Worm (Caenorhabditis elegans) whole organism, L1 larva: ENCODE results near the gene evl-14.

Experiments used
- F16B12.6 ChIP-seq: fragments of 150-350 bp; optimal IDR thresholded peaks from 2 replicates; lab custom pipeline; 2014; ENCODE audit warnings: missing biosample characterization, missing genetic modification characterization
- Y116A8C.19 ChIP-seq: sonication (generic microtip); optimal IDR thresholded peaks from 2 replicates; lab custom pipeline; 2016; ENCODE audit warnings: missing compliant biosample characterization, missing genetic modification characterization, borderline replicate concordance
- alr-1 ChIP-seq: fragments of 200-800 bp; sonication (Bioruptor generic); optimal IDR thresholded peaks from 2 replicates; lab custom pipeline; 2018; ENCODE audit warnings: borderline replicate concordance, mild to moderate bottlenecking, missing genetic modification characterization, missing compliant biosample characterization
- aly-2 ChIP-seq: fragments of 150-350 bp; optimal IDR thresholded peaks from 2 replicates; lab custom pipeline; 2014; ENCODE audit warnings: missing biosample characterization, missing genetic modification characterization
- ama-1 ChIP-seq: fragments of 150-350 bp; optimal IDR thresholded peaks from 2 replicates; lab custom pipeline; 2014
- ceh-82 ChIP-seq, 3 experiments: fragments of 150-350 bp in 1 of 3; sonication (generic microtip) in 2 of 3; optimal IDR thresholded peaks; 2 replicates each; lab custom pipeline; 2014 to 2017; ENCODE audit warnings: missing biosample characterization in 3 of 3, missing genetic modification characterization in 3 of 3
- dsc-1 ChIP-seq: sonication (generic microtip); optimal IDR thresholded peaks from 2 replicates; lab custom pipeline; 2016; ENCODE audit warnings: mild to moderate bottlenecking, missing genetic modification characterization, missing compliant biosample characterization
- efl-1 ChIP-seq, 4 experiments: fragments of 150-350 bp; optimal IDR thresholded peaks in 3 of 4; peaks in 1 of 4; 1 replicate in 1 of 4; 2 replicates in 3 of 4; lab custom pipeline; 2014; ENCODE audit warnings: missing biosample characterization in 2 of 4, missing genetic modification characterization in 2 of 4, missing genetic modification reagents in 2 of 4
- egl-13 ChIP-seq: sonication (generic microtip); optimal IDR thresholded peaks from 2 replicates; lab custom pipeline; 2016; ENCODE audit warnings: missing genotype, missing genetic modification reagents, missing genetic modification characterization, missing compliant biosample characterization
- egl-27 ChIP-seq, 2 experiments: fragments of 150-350 bp in 1 of 2; sonication (generic microtip); optimal IDR thresholded peaks; 3 replicates each; lab custom pipeline; 2017 to 2018; ENCODE audit warnings: missing biosample characterization in 2 of 2, missing genetic modification characterization in 2 of 2, missing genetic modification reagents in 2 of 2
- fkh-8 ChIP-seq: sonication (generic microtip); optimal IDR thresholded peaks from 2 replicates; lab custom pipeline; 2016; ENCODE audit warnings: mild to moderate bottlenecking, missing genetic modification characterization, missing compliant biosample characterization
- grh-1 ChIP-seq: fragments of 200-800 bp; sonication (Bioruptor generic); IDR thresholded peaks from 2 replicates; pipeline ENCODE4 v1.3.6; 2022; ENCODE audit warnings: missing genetic modification reagents, missing genetic modification characterization, missing compliant biosample characterization
- hlh-17 ChIP-seq: fragments of 200-800 bp; sonication (Bioruptor generic); optimal IDR thresholded peaks from 2 replicates; lab custom pipeline; 2018; ENCODE audit warnings: missing genetic modification characterization, mild to moderate bottlenecking, missing compliant biosample characterization, moderate library complexity, borderline replicate concordance
- jun-1 ChIP-seq: fragments of 150-350 bp; optimal IDR thresholded peaks from 2 replicates; lab custom pipeline; 2014; ENCODE audit warnings: missing biosample characterization, missing genetic modification reagents, missing genetic modification characterization
- lin-13 ChIP-seq: fragments of 150-350 bp; optimal IDR thresholded peaks from 2 replicates; lab custom pipeline; 2014; ENCODE audit warnings: missing biosample characterization, missing genetic modification reagents, missing genetic modification characterization
- lin-14 ChIP-seq: fragments of 200-800 bp; sonication (Bioruptor generic); optimal IDR thresholded peaks from 2 replicates; lab custom pipeline; 2018; ENCODE audit warnings: mild to moderate bottlenecking, missing genetic modification characterization, moderate library complexity, missing compliant biosample characterization
- lin-35 ChIP-seq, 2 experiments: fragments of 150-350 bp; optimal IDR thresholded peaks; 2 replicates each; lab custom pipeline; 2014; ENCODE audit warnings: missing biosample characterization in 2 of 2, missing genetic modification characterization in 2 of 2, missing genetic modification reagents in 2 of 2
- lin-39 ChIP-seq: fragments of 150-350 bp; optimal IDR thresholded peaks from 2 replicates; lab custom pipeline; 2014; ENCODE audit warnings: missing biosample characterization, missing genetic modification reagents, missing genetic modification characterization
- lir-3 ChIP-seq: sonication (generic microtip); optimal IDR thresholded peaks from 2 replicates; lab custom pipeline; 2016; ENCODE audit warnings: mild to moderate bottlenecking, missing genetic modification characterization, moderate library complexity, missing compliant biosample characterization; ENCODE audit not compliant: poor library complexity
- lsy-2 ChIP-seq, 2 experiments: fragments of 150-350 bp; optimal IDR thresholded peaks; 2 replicates each; lab custom pipeline; 2014; ENCODE audit warnings: missing biosample characterization in 2 of 2, missing genetic modification characterization in 2 of 2
- mdl-1 ChIP-seq, 2 experiments: fragments of 150-350 bp; optimal IDR thresholded peaks; 2 replicates each; lab custom pipeline; 2014 to 2017; ENCODE audit warnings: missing biosample characterization in 2 of 2, missing genetic modification characterization in 2 of 2, inconsistent platforms in 1 of 2
- mep-1 ChIP-seq: fragments of 150-350 bp; optimal IDR thresholded peaks from 2 replicates; lab custom pipeline; 2014; ENCODE audit warnings: missing biosample characterization, missing genetic modification characterization
- nhr-11 ChIP-seq: fragments of 150-350 bp; optimal IDR thresholded peaks from 2 replicates; lab custom pipeline; 2014; ENCODE audit warnings: missing biosample characterization, missing genetic modification characterization
- nhr-19 ChIP-seq: fragments of 200-800 bp; sonication (Bioruptor generic); conservative IDR thresholded peaks from 2 replicates; pipeline ENCODE4 v1.3.6; 2022; ENCODE audit warnings: missing genetic modification characterization, missing compliant biosample characterization
- nhr-20 ChIP-seq: sonication (generic microtip); optimal IDR thresholded peaks from 2 replicates; lab custom pipeline; 2016; ENCODE audit warnings: mild to moderate bottlenecking, missing genetic modification characterization, missing compliant biosample characterization
- nhr-28 ChIP-seq: fragments of 150-350 bp; optimal IDR thresholded peaks from 2 replicates; lab custom pipeline; 2014; ENCODE audit warnings: missing biosample characterization, missing genetic modification characterization
- nhr-71 ChIP-seq: sonication (generic microtip); optimal IDR thresholded peaks from 2 replicates; lab custom pipeline; 2016; ENCODE audit warnings: mild to moderate bottlenecking, missing genetic modification characterization, moderate library complexity, missing compliant biosample characterization
- nhr-76 ChIP-seq: sonication (generic microtip); optimal IDR thresholded peaks from 2 replicates; lab custom pipeline; 2017; ENCODE audit warnings: missing biosample characterization, missing genetic modification characterization
- nhr-77 ChIP-seq: fragments of 150-350 bp; optimal IDR thresholded peaks from 2 replicates; lab custom pipeline; 2014; ENCODE audit warnings: missing biosample characterization, missing genetic modification characterization
- nhr-84 ChIP-seq: sonication (generic microtip); optimal IDR thresholded peaks from 2 replicates; lab custom pipeline; 2017; ENCODE audit warnings: missing biosample characterization, missing genetic modification characterization
- nhr-85 ChIP-seq: sonication (generic microtip); peaks from one replicate; lab custom pipeline; 2016; ENCODE audit warnings: missing genetic modification characterization, inconsistent platforms, missing compliant biosample characterization
- nhr-90 ChIP-seq: sonication (generic microtip); optimal IDR thresholded peaks from 2 replicates; lab custom pipeline; 2016; ENCODE audit warnings: mild to moderate bottlenecking, missing genetic modification characterization, missing compliant biosample characterization; ENCODE audit not compliant: poor library complexity
- pag-3 ChIP-seq: sonication (generic microtip); optimal IDR thresholded peaks from 2 replicates; lab custom pipeline; 2017; ENCODE audit warnings: missing genetic modification characterization, mild to moderate bottlenecking, missing compliant biosample characterization, antibody characterized with exemption, borderline replicate concordance; ENCODE audit not compliant: insufficient read depth
- pqm-1 ChIP-seq: sonication (generic microtip); optimal IDR thresholded peaks from 3 replicates; lab custom pipeline; 2017; ENCODE audit warnings: missing biosample characterization, missing genetic modification characterization
- rnt-1 ChIP-seq: sonication (generic microtip); optimal IDR thresholded peaks from 2 replicates; lab custom pipeline; 2016; ENCODE audit warnings: mild to moderate bottlenecking, missing genetic modification characterization, moderate library complexity, missing compliant biosample characterization
- skn-1 ChIP-seq: fragments of 150-350 bp; optimal IDR thresholded peaks from 2 replicates; lab custom pipeline; 2014; ENCODE audit warnings: missing biosample characterization, missing genetic modification characterization
- snu-23 ChIP-seq: sonication (generic microtip); optimal IDR thresholded peaks from 2 replicates; lab custom pipeline; 2016; ENCODE audit warnings: missing genetic modification characterization, missing compliant biosample characterization
- sptf-1 ChIP-seq: fragments of 150-350 bp; optimal IDR thresholded peaks from 2 replicates; lab custom pipeline; 2014; ENCODE audit warnings: missing biosample characterization, missing genetic modification characterization
- sup-37 ChIP-seq: fragments of 200-800 bp; sonication (Bioruptor generic); optimal IDR thresholded peaks from 2 replicates; lab custom pipeline; 2018; ENCODE audit warnings: mild to moderate bottlenecking, missing genetic modification characterization, missing compliant biosample characterization
- swsn-7 ChIP-seq: sonication (generic microtip); optimal IDR thresholded peaks from 2 replicates; lab custom pipeline; 2016; ENCODE audit warnings: missing genetic modification characterization, missing compliant biosample characterization
- unc-130 ChIP-seq: fragments of 150-350 bp; optimal IDR thresholded peaks from 2 replicates; lab custom pipeline; 2017; ENCODE audit warnings: missing biosample characterization, missing genetic modification characterization, inconsistent platforms
- unc-30 ChIP-seq: sonication (generic microtip); optimal IDR thresholded peaks from 2 replicates; lab custom pipeline; 2017; ENCODE audit warnings: missing biosample characterization, missing genetic modification characterization
- unc-62 ChIP-seq: fragments of 150-350 bp; optimal IDR thresholded peaks from 2 replicates; lab custom pipeline; 2014; ENCODE audit warnings: missing biosample characterization, missing genetic modification reagents, missing genetic modification characterization
- vab-15 ChIP-seq: sonication (generic microtip); optimal IDR thresholded peaks from 2 replicates; lab custom pipeline; 2017; ENCODE audit warnings: missing genotype, mild to moderate bottlenecking, missing genetic modification characterization, missing compliant biosample characterization
- ztf-4 ChIP-seq: fragments of 150-350 bp; optimal IDR thresholded peaks from 2 replicates; lab custom pipeline; 2014; ENCODE audit warnings: missing biosample characterization, missing genetic modification characterization

Gene evl-14

DNA sequence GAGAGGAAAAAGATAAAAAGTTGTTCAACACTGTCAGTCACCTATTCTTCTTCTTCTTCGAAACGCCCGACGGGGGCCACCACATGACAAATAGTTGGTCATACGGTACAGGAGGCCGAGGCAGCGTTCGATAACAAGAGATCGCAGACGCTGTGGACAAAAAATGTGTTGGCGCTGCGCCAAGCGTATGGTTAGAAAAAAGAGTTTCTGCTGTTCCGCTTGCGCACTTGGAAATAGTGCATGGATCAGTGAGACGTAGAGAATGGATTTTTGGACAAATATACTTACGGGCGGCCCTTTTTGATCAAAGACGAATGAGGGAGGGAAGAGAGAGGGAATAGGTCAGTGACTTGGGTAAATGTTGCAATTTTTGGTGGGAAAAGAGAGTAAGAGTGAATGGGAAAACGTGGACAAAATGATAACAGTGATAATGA lies 28.2 kb downstream of the evl-14 start (continued):
- peak; percentile 81 for TF ChIP-seq swsn-7
- no peak for TF ChIP-seq fkh-8 (tag; lab: Kevin White, UChicago)
- TF ChIP-seq nhr-85 (tag; lab: Kevin White, UChicago), result peak; percentile 100
- no peak for TF ChIP-seq Y116A8C.19 (tag; lab: Kevin White, UChicago)

DNA sequence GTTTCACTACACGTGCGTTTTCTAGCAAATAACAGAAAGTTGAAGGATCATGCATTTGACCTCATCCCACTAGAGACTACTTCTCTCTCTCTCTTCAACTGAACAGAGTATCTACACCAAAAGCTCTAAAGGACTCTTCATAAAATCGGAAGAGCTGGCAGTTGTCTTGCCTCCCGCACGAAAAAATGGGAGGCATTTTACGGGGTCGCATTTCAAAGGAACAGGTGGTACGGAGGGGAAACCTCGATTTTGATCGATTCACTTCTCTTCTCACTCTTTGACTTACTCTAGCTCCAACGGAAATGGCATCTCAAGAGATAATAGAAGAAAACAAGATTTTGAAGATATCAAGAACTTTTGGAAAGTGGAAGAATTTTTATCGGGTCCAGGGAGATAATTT lies 29.8 kb downstream of the evl-14 start:
- TF ChIP-seq aly-2 (tag; lab: Kevin White, UChicago), result no peak
- peak in 1 of 2 experiments; percentile 45 for TF ChIP-seq mdl-1 (tag; optimal IDR thresholded peaks at IDR 0.05; lab: Kevin White, UChicago)
- TF ChIP-seq nhr-20, result peak; percentile 55
- TF ChIP-seq vab-15 (tag; lab: Kevin White, UChicago), result no peak
- TF ChIP-seq ceh-82 (tag; optimal IDR thresholded peaks at IDR 0.05; lab: Kevin White, UChicago), result no peak
- TF ChIP-seq rnt-1 (tag; lab: Kevin White, UChicago), result peak; percentile 88
- TF ChIP-seq pqm-1, result no peak
- peak; percentile 52 for TF ChIP-seq nhr-19 (GFP tag; lab: Robert Waterston, UW)
- peak; percentile 47 for TF ChIP-seq snu-23 (GFP tag; lab: Kevin White, UChicago)
- no peak for TF ChIP-seq lin-39 (tag; lab: Kevin White, UChicago)
- TF ChIP-seq egl-27 (tag; optimal IDR thresholded peaks at IDR 0.05; lab: Kevin White, UChicago), result no peak
- TF ChIP-seq unc-130, result peak; percentile 58
- no peak for TF ChIP-seq sup-37 (GFP tag; lab: Kevin White, UChicago)
- no peak for TF ChIP-seq nhr-84 (tag; lab: Kevin White, UChicago)
- peak in 1 of 2 experiments; percentile 47 for TF ChIP-seq lsy-2 (tag; optimal IDR thresholded peaks at IDR 0.05; lab: Kevin White, UChicago)
- no peak for TF ChIP-seq fkh-8 (tag; lab: Kevin White, UChicago)
- TF ChIP-seq skn-1 (tag; lab: Kevin White, UChicago), result no peak
- peak in 1 of 2 experiments; percentile 26 for TF ChIP-seq efl-1 (optimal IDR thresholded peaks at IDR 0.05; lab: Kevin White, UChicago)
- peak; percentile 2 to 71 for TF ChIP-seq efl-1 (GFP tag; optimal IDR thresholded peaks at IDR 0.05 in 1 of 2; lab: Kevin White, UChicago)
- TF ChIP-seq lin-35 (GFP tag; optimal IDR thresholded peaks at IDR 0.05; lab: Kevin White, UChicago), result no peak
- peak; percentile 85 for TF ChIP-seq pag-3
- TF ChIP-seq nhr-11 (tag; lab: Kevin White, UChicago), result peak; percentile 27
- no peak for TF ChIP-seq dsc-1
- TF ChIP-seq lin-14 (GFP tag; lab: Kevin White, UChicago), result peak; percentile 85
- TF ChIP-seq grh-1, result no peak
- peak; percentile 53 for TF ChIP-seq lir-3 (tag; lab: Kevin White, UChicago)
- no peak for TF ChIP-seq egl-13
- TF ChIP-seq mep-1 (tag; lab: Kevin White, UChicago), result peak; percentile 41
- peak; percentile 10 for TF ChIP-seq nhr-85 (tag; lab: Kevin White, UChicago)
- peak; percentile 80 for TF ChIP-seq nhr-71 (tag; lab: Kevin White, UChicago)
- TF ChIP-seq, all 84 proteins: peak for 15

DNA sequence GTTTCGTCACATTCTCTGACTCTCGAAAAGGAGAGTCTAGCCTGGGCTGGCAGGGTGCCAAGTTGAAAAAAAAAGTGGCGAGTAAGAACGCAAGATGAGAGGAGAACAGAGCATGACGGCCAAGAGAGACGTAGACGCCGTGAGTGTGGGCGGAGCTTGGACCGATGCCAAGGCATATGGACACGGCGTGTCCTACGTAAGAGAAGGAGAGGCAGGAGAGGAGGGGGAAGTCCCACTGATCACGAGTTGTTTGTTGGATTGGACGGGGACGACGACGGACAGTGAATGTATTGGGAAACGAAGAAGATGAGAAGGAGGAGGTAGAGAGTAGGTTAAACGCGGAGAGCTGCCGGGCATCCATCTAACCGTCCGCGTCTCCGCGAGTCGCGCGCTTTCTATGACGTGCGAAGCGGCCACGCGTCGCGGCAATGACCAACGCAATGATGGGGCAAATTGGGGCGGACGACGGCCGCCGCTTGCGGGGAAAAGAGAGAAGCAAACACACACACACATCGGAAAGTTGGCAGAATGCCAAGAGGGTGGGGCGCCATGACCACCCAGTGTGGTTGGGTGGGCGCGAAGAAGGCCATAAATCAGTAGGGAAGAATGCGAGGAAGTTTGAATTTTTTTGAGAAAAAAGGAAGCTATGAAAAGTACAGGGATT lies 30.8 kb downstream of the evl-14 start:
- TF ChIP-seq nhr-77 (tag; lab: Kevin White, UChicago), result peak; percentile 94
- TF ChIP-seq lir-3 (tag; lab: Kevin White, UChicago), result peak; percentile 92
- peak; percentile 100 for TF ChIP-seq nhr-85 (tag; lab: Kevin White, UChicago)
- no peak for TF ChIP-seq nhr-84 (tag; lab: Kevin White, UChicago)
- TF ChIP-seq hlh-17 (GFP tag; lab: Kevin White, UChicago), result no peak
- TF ChIP-seq grh-1, result peak; percentile 97
- TF ChIP-seq ama-1 (lab: Kevin White, UChicago), result peak; percentile 48
- peak; percentile 18 for TF ChIP-seq unc-62 (GFP tag; lab: Kevin White, UChicago)
- TF ChIP-seq sup-37 (GFP tag; lab: Kevin White, UChicago), result peak; percentile 96
- TF ChIP-seq sptf-1 (tag; lab: Kevin White, UChicago), result no peak
- TF ChIP-seq egl-27 (tag; optimal IDR thresholded peaks at IDR 0.05; lab: Kevin White, UChicago), result peak; percentile 90 to 99
- TF ChIP-seq Y116A8C.19 (tag; lab: Kevin White, UChicago), result peak; percentile 17
- peak; percentile 14 for TF ChIP-seq F16B12.6 (tag; lab: Kevin White, UChicago)
- TF ChIP-seq mep-1 (tag; lab: Kevin White, UChicago), result peak; percentile 96
- TF ChIP-seq nhr-20, result peak; percentile 100
- TF ChIP-seq alr-1 (tag; lab: Kevin White, UChicago), result no peak
- TF ChIP-seq nhr-76 (tag; lab: Kevin White, UChicago), result peak; percentile 17
- TF ChIP-seq nhr-71 (tag; lab: Kevin White, UChicago), result peak; percentile 100
- peak; percentile 99 for TF ChIP-seq nhr-90
- TF ChIP-seq jun-1 (tag; lab: Kevin White, UChicago), result peak; percentile 97
- TF ChIP-seq fkh-8 (tag; lab: Kevin White, UChicago), result peak; percentile 99
- TF ChIP-seq nhr-28, result no peak
- peak; percentile 90 for TF ChIP-seq rnt-1 (tag; lab: Kevin White, UChicago)
- TF ChIP-seq ztf-4 (tag; lab: Kevin White, UChicago), result peak; percentile 98
- TF ChIP-seq lin-13 (GFP tag; lab: Kevin White, UChicago), result peak; percentile 87
- TF ChIP-seq unc-30 (tag; lab: Kevin White, UChicago), result peak; percentile 30
- TF ChIP-seq swsn-7, result peak; percentile 99
